Worm (Caenorhabditis elegans): ENCODE results near the gene F52E1.3.

DNA sequence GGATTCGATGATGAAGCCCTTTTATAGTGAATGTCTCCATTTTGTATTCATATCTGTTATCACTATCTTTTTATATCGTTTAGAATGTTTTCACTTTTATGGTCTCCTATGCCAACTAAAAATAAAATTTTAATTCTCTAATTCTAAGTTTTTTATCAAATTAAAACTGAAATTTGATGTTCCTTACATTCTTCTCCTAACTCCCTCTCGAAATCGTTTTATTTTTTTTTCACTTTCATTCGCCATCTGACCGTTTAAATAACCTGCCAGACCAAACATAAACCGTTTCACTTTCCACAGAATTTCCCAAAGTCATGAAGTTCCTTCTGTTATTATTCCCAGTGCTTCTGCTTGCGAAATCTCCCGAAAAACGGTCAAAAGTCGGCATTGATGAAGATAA is 15.4 kb upstream of the F52E1.3 start, which contains the start of gene F52E1.5:
- TF ChIP-seq pag-3 (tag; optimal IDR thresholded peaks at IDR 0.05; ENCODE audit: borderline replicate concordance) (no peak), zip-5 (tag; optimal IDR thresholded peaks at IDR 0.05) (no peak), ets-4 (tag; optimal IDR thresholded peaks at IDR 0.05) (no peak), C08G9.2 (tag; optimal IDR thresholded peaks at IDR 0.05) (no peak), ztf-16 (tag; optimal IDR thresholded peaks at IDR 0.05) (no peak), hlh-13 (GFP tag; optimal IDR thresholded peaks at IDR 0.05) (no peak)
